Fruit fly (Drosophila melanogaster): ENCODE data around the gene CG15012.

DNA sequence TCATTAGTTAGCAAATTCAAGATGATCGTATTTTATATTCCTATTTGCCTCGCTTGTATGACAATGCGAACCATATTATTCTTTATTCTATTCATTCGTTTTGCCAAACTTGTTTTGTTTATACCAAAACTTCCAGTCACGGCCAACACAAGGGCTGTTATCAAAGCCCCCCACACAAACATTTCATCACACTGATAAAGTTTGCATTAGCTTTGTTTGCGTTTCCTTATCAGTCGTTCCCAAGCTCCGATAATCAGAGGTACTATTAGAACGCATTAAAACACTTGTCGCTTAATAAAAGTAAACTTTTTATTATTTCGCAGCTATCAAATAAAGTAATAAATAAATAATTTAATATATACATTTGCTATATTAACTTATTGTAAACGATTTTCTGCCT, 1.7 kb upstream of the CG15012 start:
- TF ChIP-seq CG8478 (optimal IDR thresholded peaks at IDR 0.05): no peak
- TF ChIP-seq CTCF (optimal IDR thresholded peaks at IDR 0.05): no peak
